Worm (Caenorhabditis elegans): ENCODE measurements around the gene flp-6.

Gene flp-6

ce11 chrV:9492460-9492859 lies 20.7 kb downstream of the flp-6 start (continued):
- TF ChIP-seq fkh-10 (GFP tag; optimal IDR thresholded peaks at IDR 0.05) (no peak), lin-29 (GFP tag; IDR thresholded peaks at IDR 0.05) (no peak), F49E8.2 (tag; optimal IDR thresholded peaks at IDR 0.05; ENCODE audit: borderline replicate concordance) (no peak), mxl-2 (GFP tag; conservative IDR thresholded peaks at IDR 0.05) (no peak), mxl-3 (GFP tag; optimal IDR thresholded peaks at IDR 0.05) (no peak), ZK337.2 (GFP tag; IDR thresholded peaks at IDR 0.05) (no peak), unc-130 (GFP tag; optimal IDR thresholded peaks at IDR 0.05) (no peak), mdt-29 (GFP tag; IDR thresholded peaks at IDR 0.05) (no peak), rbr-2 (tag; optimal IDR thresholded peaks at IDR 0.05) (no peak), lin-15B (tag; optimal IDR thresholded peaks at IDR 0.05) (no peak), zfp-2 (tag; optimal IDR thresholded peaks at IDR 0.05) (no peak)

- TF ChIP-seq F26F4.8 (GFP tag; conservative IDR thresholded peaks at IDR 0.05) (no peak), spr-1 (tag; optimal IDR thresholded peaks at IDR 0.05) (no peak), daf-16 (GFP tag; optimal IDR thresholded peaks at IDR 0.05) (peak in 1 of 2 experiments; percentile 37), daf-16 (tag; optimal IDR thresholded peaks at IDR 0.05) (no peak)
These were observed 25.0 kb downstream of the flp-6 start, which contains the start of gene gsnl-1 for ce11 chrV:9496742-9497141. TSS of gene gsnl-1 (plus strand) at chrV:9497042.

ce11 chrV:9499295-9499694 lies 27.5 kb downstream of the flp-6 start:
- no peak for TF ChIP-seq F49E8.2 (tag; optimal IDR thresholded peaks at IDR 0.05; ENCODE audit: borderline replicate concordance)
- no peak for TF ChIP-seq T20F7.1 (GFP tag; optimal IDR thresholded peaks at IDR 0.05)
- no peak for TF ChIP-seq set-16 (GFP tag; IDR thresholded peaks at IDR 0.05)
- no peak for TF ChIP-seq lin-15B (tag; optimal IDR thresholded peaks at IDR 0.05)
- TF ChIP-seq zfp-3 (GFP tag; conservative IDR thresholded peaks at IDR 0.05) = no peak
- TF ChIP-seq nhr-77 (tag; optimal IDR thresholded peaks at IDR 0.05) = no peak
- no peak for TF ChIP-seq dve-1 (tag; optimal IDR thresholded peaks at IDR 0.05; ENCODE audit: insufficient read depth)
- no peak for TF ChIP-seq dmd-8 (GFP tag; IDR thresholded peaks at IDR 0.05)
- TF ChIP-seq T26A8.4 (GFP tag; IDR thresholded peaks at IDR 0.05) = no peak
- no peak for TF ChIP-seq hlh-30 (tag; optimal IDR thresholded peaks at IDR 0.05; ENCODE audit: insufficient read depth)
- no peak for TF ChIP-seq F10B5.3 (tag; optimal IDR thresholded peaks at IDR 0.05)
- TF ChIP-seq ceh-82 (tag; optimal IDR thresholded peaks at IDR 0.05) = no peak
- no peak for TF ChIP-seq nhr-76 (tag; optimal IDR thresholded peaks at IDR 0.05)
- TF ChIP-seq lsy-2 (tag; optimal IDR thresholded peaks at IDR 0.05) = no peak
- no peak for TF ChIP-seq nhr-48 (tag; optimal IDR thresholded peaks at IDR 0.05)
- no peak for TF ChIP-seq unc-39 (tag; optimal IDR thresholded peaks at IDR 0.05)

ce11 chrV:9500826-9501451 lies 29.2 kb downstream of the flp-6 start, which contains the start of gene swt-5:
TSS of gene swt-5 (plus strand) at chrV:9501401.
- TF ChIP-seq zag-1 (tag; optimal IDR thresholded peaks at IDR 0.05) = no peak
- no peak for TF ChIP-seq gei-8 (GFP tag; optimal IDR thresholded peaks at IDR 0.05)
- no peak for TF ChIP-seq lin-15B (tag; optimal IDR thresholded peaks at IDR 0.05)
- TF ChIP-seq snpc-1.2 (GFP tag; IDR thresholded peaks at IDR 0.05) = no peak
- no peak for TF ChIP-seq nhr-76 (tag; optimal IDR thresholded peaks at IDR 0.05)
- no peak for TF ChIP-seq sdz-12 (GFP tag; optimal IDR thresholded peaks at IDR 0.05)
- TF ChIP-seq egl-27 (tag; optimal IDR thresholded peaks at IDR 0.05) = no peak
- TF ChIP-seq egl-43 (GFP tag; IDR thresholded peaks at IDR 0.05) = no peak
- no peak for TF ChIP-seq F26F4.8 (GFP tag; conservative IDR thresholded peaks at IDR 0.05)
- TF ChIP-seq cey-2 (tag; optimal IDR thresholded peaks at IDR 0.05; ENCODE audit: borderline replicate concordance, insufficient read depth) = no peak
